Worm (Caenorhabditis elegans): ENCODE measurements around the gene acly-1.

DNA sequence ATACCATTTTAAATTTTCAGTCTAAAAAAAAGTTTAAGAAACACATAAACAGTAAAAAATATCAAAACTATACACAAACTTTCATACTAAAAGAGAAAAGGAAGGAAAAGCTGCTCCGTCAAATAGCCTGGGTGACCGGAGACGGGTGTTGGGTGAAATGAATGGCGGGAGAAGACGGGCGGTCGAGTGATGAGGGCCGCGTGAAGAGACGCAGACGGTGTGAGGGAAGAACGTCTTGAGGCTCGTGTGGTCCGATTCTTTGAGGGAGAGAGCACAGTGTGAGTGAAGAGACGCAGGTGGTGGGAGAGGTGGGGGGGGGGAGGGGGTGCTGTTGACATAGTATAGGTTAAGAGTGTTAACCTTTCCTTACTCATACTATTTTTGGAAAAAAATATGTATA lies 49.7 kb downstream of the acly-1 start:
- no peak for TF ChIP-seq nhr-48 (tag; optimal IDR thresholded peaks at IDR 0.05)
- no peak for TF ChIP-seq nhr-77 (tag; optimal IDR thresholded peaks at IDR 0.05)
- TF ChIP-seq snpc-1.2 (GFP tag; IDR thresholded peaks at IDR 0.05), result no peak
- no peak for TF ChIP-seq rbr-2 (tag; optimal IDR thresholded peaks at IDR 0.05)
- TF ChIP-seq lin-15B (tag; optimal IDR thresholded peaks at IDR 0.05), result no peak
- no peak for TF ChIP-seq daf-12 (tag; optimal IDR thresholded peaks at IDR 0.05)
- TF ChIP-seq egl-27 (tag; optimal IDR thresholded peaks at IDR 0.05), result no peak
- TF ChIP-seq nhr-25 (tag; optimal IDR thresholded peaks at IDR 0.05; ENCODE audit: borderline replicate concordance, insufficient read depth), result no peak
- peak in 1 of 2 experiments; percentile 1 for TF ChIP-seq mdl-1 (tag; optimal IDR thresholded peaks at IDR 0.05)
- no peak for TF ChIP-seq F44E2.7 (GFP tag; IDR thresholded peaks at IDR 0.05)
- no peak for TF ChIP-seq ceh-82 (tag; optimal IDR thresholded peaks at IDR 0.05)
- TF ChIP-seq pqm-1 (tag; optimal IDR thresholded peaks at IDR 0.05), result no peak

Data from whole organism, L4 larva.